Worm (Caenorhabditis elegans) whole organism, L3 larva: ENCODE data around the gene F26G5.1.

Source experiments
- elt-1 ChIP-seq: fragments of 150-350 bp; optimal IDR thresholded peaks from 2 replicates; lab custom pipeline; 2014; ENCODE audit warnings: missing biosample characterization, missing genetic modification characterization
- lsy-12 ChIP-seq: sonication (generic microtip); optimal IDR thresholded peaks from 2 replicates; lab custom pipeline; 2016; ENCODE audit warnings: mild to moderate bottlenecking, missing genetic modification characterization, missing compliant biosample characterization

ce11 chrV:4968775-4969174 is 6.5 kb upstream of the F26G5.1 start:
- TF ChIP-seq elt-1 (tag; lab: Kevin White, UChicago) (no peak), lsy-12 (tag; lab: Kevin White, UChicago) (no peak)
